Worm (Caenorhabditis elegans) whole organism, L4 larva: Measurements from ENCODE around the gene dsl-3.
A peak's percentile ranks its signal among the peaks of the same experiment; 100 is the strongest.

Source experiments
- F10B5.3 ChIP-seq: sonication (generic microtip); optimal IDR thresholded peaks from 2 replicates; lab custom pipeline; 2016; ENCODE audit warnings: mild to moderate bottlenecking, missing genetic modification characterization, missing compliant biosample characterization
- F26F4.8 ChIP-seq: fragments of 200-800 bp; sonication (Bioruptor generic); conservative IDR thresholded peaks from 2 replicates; pipeline ENCODE4 v1.3.6; 2022; ENCODE audit warnings: missing genetic modification characterization, missing compliant biosample characterization
- F37D6.2 ChIP-seq: sonication (generic microtip); optimal IDR thresholded peaks from 2 replicates; lab custom pipeline; 2016; ENCODE audit warnings: mild to moderate bottlenecking, missing genetic modification characterization, missing compliant biosample characterization
- F49E8.2 ChIP-seq: sonication (generic microtip); optimal IDR thresholded peaks from 2 replicates; lab custom pipeline; 2016; ENCODE audit warnings: missing compliant biosample characterization, mild to moderate bottlenecking, missing genetic modification characterization, borderline replicate concordance
- R02D3.7 ChIP-seq: fragments of 150-350 bp; sonication (generic microtip); optimal IDR thresholded peaks from 3 replicates; lab custom pipeline; 2014; ENCODE audit warnings: missing biosample characterization, missing genetic modification characterization
- T26A8.4 ChIP-seq: fragments of 200-800 bp; sonication (Bioruptor generic); IDR thresholded peaks from 2 replicates; pipeline ENCODE4 v1.3.6; 2022; ENCODE audit warnings: missing genetic modification characterization, missing compliant biosample characterization
- Y105C5A.15 ChIP-seq: fragments of 200-800 bp; sonication (Bioruptor generic); IDR thresholded peaks from 2 replicates; pipeline ENCODE4 v1.3.6; 2022; ENCODE audit warnings: missing genetic modification characterization, missing compliant biosample characterization
- Y5F2A.4 ChIP-seq: fragments of 200-800 bp; sonication (Bioruptor generic); optimal IDR thresholded peaks from 2 replicates; lab custom pipeline; 2018; ENCODE audit warnings: mild to moderate bottlenecking, missing genetic modification characterization, missing compliant biosample characterization
- ZK546.5 ChIP-seq, 2 experiments: sonication (generic microtip); optimal IDR thresholded peaks; 2 replicates each; lab custom pipeline; 2017; ENCODE audit warnings: missing biosample characterization in 2 of 2, missing genetic modification characterization in 2 of 2
- ama-1 ChIP-seq: fragments of 150-350 bp; optimal IDR thresholded peaks from 2 replicates; lab custom pipeline; 2014; ENCODE audit warnings: inconsistent platforms, mixed read lengths
- arid-1 ChIP-seq: fragments of 200-800 bp; sonication (Bioruptor generic); conservative IDR thresholded peaks from 2 replicates; pipeline ENCODE4 v1.3.6; 2022; ENCODE audit warnings: missing genetic modification reagents, missing genetic modification characterization, missing compliant biosample characterization
- ceh-28 ChIP-seq: fragments of 150-350 bp; optimal IDR thresholded peaks from 2 replicates; lab custom pipeline; 2014; ENCODE audit warnings: missing biosample characterization, missing genetic modification reagents, missing genetic modification characterization
- ceh-44 ChIP-seq: fragments of 200-800 bp; sonication (Bioruptor generic); IDR thresholded peaks from 2 replicates; pipeline ENCODE4 v1.3.6; 2022; ENCODE audit warnings: missing genetic modification reagents, missing genetic modification characterization, missing compliant biosample characterization
- ceh-62 ChIP-seq: sonication (generic microtip); optimal IDR thresholded peaks from 2 replicates; lab custom pipeline; 2017; ENCODE audit warnings: missing biosample characterization, missing genetic modification characterization
- ces-1 ChIP-seq: fragments of 150-350 bp; sonication (generic microtip); optimal IDR thresholded peaks from 4 replicates; lab custom pipeline; 2014; ENCODE audit warnings: missing biosample characterization, missing genetic modification reagents, missing genetic modification characterization
- daf-16 ChIP-seq, 3 experiments: sonication (generic microtip); optimal IDR thresholded peaks; 2 replicates each; lab custom pipeline; 2016 to 2017; ENCODE audit warnings: missing genetic modification characterization in 3 of 3, missing genetic modification reagents in 3 of 3, mild to moderate bottlenecking in 2 of 3, missing compliant biosample characterization in 2 of 3, missing biosample characterization in 1 of 3, moderate library complexity in 1 of 3
- daf-19 ChIP-seq: fragments of 200-800 bp; sonication (Bioruptor generic); conservative IDR thresholded peaks from 2 replicates; pipeline ENCODE4 v1.3.6; 2022; ENCODE audit warnings: missing genetic modification characterization, missing compliant biosample characterization
- dpl-1 ChIP-seq: fragments of 150-350 bp; optimal IDR thresholded peaks from 2 replicates; lab custom pipeline; 2014; ENCODE audit warnings: missing biosample characterization, missing genetic modification reagents, missing genetic modification characterization
- duxl-1 ChIP-seq: sonication (generic microtip); optimal IDR thresholded peaks from 2 replicates; lab custom pipeline; 2016; ENCODE audit warnings: mild to moderate bottlenecking, missing genetic modification characterization, moderate library complexity, missing compliant biosample characterization; ENCODE audit not compliant: poor library complexity
- dve-1 ChIP-seq: sonication (generic microtip); optimal IDR thresholded peaks from 2 replicates; lab custom pipeline; 2017; ENCODE audit warnings: antibody characterized with exemption, mild to moderate bottlenecking, missing genetic modification characterization, missing compliant biosample characterization; ENCODE audit not compliant: insufficient read depth
- egl-27 ChIP-seq: sonication (generic microtip); optimal IDR thresholded peaks from 3 replicates; lab custom pipeline; 2017; ENCODE audit warnings: missing biosample characterization, missing genetic modification reagents, missing genetic modification characterization
- fos-1 ChIP-seq: fragments of 150-350 bp; optimal IDR thresholded peaks from 2 replicates; lab custom pipeline; 2014; ENCODE audit warnings: missing biosample characterization, missing genetic modification characterization
- gei-8 ChIP-seq: fragments of 200-800 bp; sonication (Bioruptor generic); optimal IDR thresholded peaks from 2 replicates; lab custom pipeline; 2018; ENCODE audit warnings: mild to moderate bottlenecking, missing genetic modification characterization, missing compliant biosample characterization
- hif-1 ChIP-seq, 2 experiments: sonication (generic microtip); optimal IDR thresholded peaks; 2 replicates each; lab custom pipeline; 2016 to 2017; ENCODE audit warnings: missing compliant biosample characterization in 2 of 2, missing genetic modification characterization in 2 of 2, missing genetic modification reagents in 2 of 2, missing genotype in 2 of 2, mild to moderate bottlenecking in 1 of 2
- hlh-30 ChIP-seq: sonication (generic microtip); optimal IDR thresholded peaks from 2 replicates; lab custom pipeline; 2017; ENCODE audit warnings: antibody characterized with exemption, mild to moderate bottlenecking, missing genetic modification characterization, missing compliant biosample characterization; ENCODE audit not compliant: insufficient read depth
- lim-7 ChIP-seq: fragments of 200-800 bp; sonication (Bioruptor generic); IDR thresholded peaks from 2 replicates; pipeline ENCODE4 v1.3.6; 2022; ENCODE audit warnings: missing genetic modification characterization, missing compliant biosample characterization
- lin-1 ChIP-seq: fragments of 200-800 bp; sonication (Bioruptor generic); IDR thresholded peaks from 2 replicates; pipeline ENCODE4 v1.3.6; 2022; ENCODE audit warnings: missing genetic modification reagents, missing genetic modification characterization, missing compliant biosample characterization
- lin-29 ChIP-seq: fragments of 200-800 bp; sonication (Bioruptor generic); IDR thresholded peaks from 2 replicates; pipeline ENCODE4 v1.3.6; 2022; ENCODE audit warnings: missing genetic modification reagents, missing genetic modification characterization, missing compliant biosample characterization
- lin-39 ChIP-seq: fragments of 150-350 bp; optimal IDR thresholded peaks from 2 replicates; lab custom pipeline; 2014; ENCODE audit warnings: missing biosample characterization, missing genetic modification reagents, missing genetic modification characterization
- lsy-2 ChIP-seq, 2 experiments: fragments of 150-350 bp in 1 of 2; sonication (generic microtip) in 1 of 2; optimal IDR thresholded peaks; 2 replicates each; lab custom pipeline; 2014 to 2017; ENCODE audit warnings: missing biosample characterization in 2 of 2, missing genetic modification characterization in 2 of 2
- madf-9 ChIP-seq: fragments of 200-800 bp; sonication (Bioruptor generic); conservative IDR thresholded peaks from 2 replicates; pipeline ENCODE4 v1.3.6; 2022; ENCODE audit warnings: missing genetic modification reagents, missing genetic modification characterization, missing compliant biosample characterization
- mdt-29 ChIP-seq: fragments of 200-800 bp; sonication (Bioruptor generic); IDR thresholded peaks from 2 replicates; pipeline ENCODE4 v1.3.6; 2022; ENCODE audit warnings: missing genetic modification reagents, missing genetic modification characterization, missing compliant biosample characterization
- mes-2 ChIP-seq: sonication (generic microtip); optimal IDR thresholded peaks from 2 replicates; lab custom pipeline; 2016; ENCODE audit warnings: missing genotype, mild to moderate bottlenecking, missing genetic modification characterization, missing compliant biosample characterization; ENCODE audit not compliant: poor library complexity, severe bottlenecking
- mxl-3 ChIP-seq: fragments of 200-800 bp; sonication (Bioruptor generic); optimal IDR thresholded peaks from 2 replicates; lab custom pipeline; 2018; ENCODE audit warnings: mild to moderate bottlenecking, missing genetic modification characterization, missing compliant biosample characterization
- nhr-10 ChIP-seq: fragments of 150-350 bp; optimal IDR thresholded peaks from 2 replicates; lab custom pipeline; 2014; ENCODE audit warnings: missing biosample characterization, missing genetic modification characterization
- nhr-102 ChIP-seq: sonication (generic microtip); optimal IDR thresholded peaks from 2 replicates; lab custom pipeline; 2016; ENCODE audit warnings: mild to moderate bottlenecking, missing genetic modification characterization, moderate library complexity, missing compliant biosample characterization
- nhr-11 ChIP-seq: fragments of 150-350 bp; optimal IDR thresholded peaks from 2 replicates; lab custom pipeline; 2014; ENCODE audit warnings: missing biosample characterization, missing genetic modification characterization
- nhr-41 ChIP-seq: fragments of 200-800 bp; sonication (Bioruptor generic); IDR thresholded peaks from 2 replicates; pipeline ENCODE4 v1.3.6; 2022; ENCODE audit warnings: missing genetic modification reagents, missing genetic modification characterization, missing compliant biosample characterization
- pha-4 ChIP-seq, 2 experiments: fragments of 150-350 bp in 1 of 2; fragments of 200-800 bp in 1 of 2; sonication (Bioruptor generic) in 1 of 2; IDR thresholded peaks in 1 of 2; optimal IDR thresholded peaks in 1 of 2; 2 replicates each; pipeline versions ENCODE4 v1.3.6 to Lab custom; 2014 to 2022; ENCODE audit warnings: missing genetic modification characterization in 2 of 2, missing genetic modification reagents in 2 of 2, missing biosample characterization in 1 of 2, missing compliant biosample characterization in 1 of 2
- php-3 ChIP-seq: fragments of 200-800 bp; sonication (Bioruptor generic); IDR thresholded peaks from 2 replicates; pipeline ENCODE4 v1.3.6; 2022; ENCODE audit warnings: missing genetic modification reagents, missing genetic modification characterization, missing compliant biosample characterization
- rbr-2 ChIP-seq: sonication (generic microtip); optimal IDR thresholded peaks from 2 replicates; lab custom pipeline; 2016; ENCODE audit warnings: missing genotype, missing genetic modification characterization, missing compliant biosample characterization
- saeg-2 ChIP-seq: fragments of 200-800 bp; sonication (Bioruptor generic); IDR thresholded peaks from 2 replicates; pipeline ENCODE4 v1.3.6; 2022; ENCODE audit warnings: missing genetic modification reagents, missing genetic modification characterization, missing compliant biosample characterization
- set-16 ChIP-seq: fragments of 200-800 bp; sonication (Bioruptor generic); IDR thresholded peaks from 2 replicates; pipeline ENCODE4 v1.3.6; 2022; ENCODE audit warnings: missing genetic modification reagents, missing genetic modification characterization, missing compliant biosample characterization
- snpc-1.2 ChIP-seq: fragments of 200-800 bp; sonication (Bioruptor generic); IDR thresholded peaks from 2 replicates; pipeline ENCODE4 v1.3.6; 2022; ENCODE audit warnings: missing genetic modification reagents, missing genetic modification characterization, missing compliant biosample characterization
- snpc-4 ChIP-seq: fragments of 150-350 bp; optimal IDR thresholded peaks from 2 replicates; lab custom pipeline; 2014; ENCODE audit warnings: missing biosample characterization, missing genetic modification characterization
- spr-3 ChIP-seq: fragments of 200-800 bp; sonication (Bioruptor generic); optimal IDR thresholded peaks from 2 replicates; lab custom pipeline; 2018; ENCODE audit warnings: mild to moderate bottlenecking, missing genetic modification characterization, missing compliant biosample characterization
- ztf-11 ChIP-seq: fragments of 150-350 bp; optimal IDR thresholded peaks from 2 replicates; lab custom pipeline; 2014; ENCODE audit warnings: missing biosample characterization, missing genetic modification characterization

dsl-3 gene

ce11 chrIV:1649794-1650193 lies 39.7 kb downstream of the dsl-3 start (continued):
- TF ChIP-seq F26F4.8: no peak
- no peak for TF ChIP-seq mdt-29 (GFP tag; lab: Robert Waterston, UW)
- no peak for TF ChIP-seq set-16 (GFP tag; lab: Robert Waterston, UW)
- TF ChIP-seq fos-1 (tag; lab: Kevin White, UChicago): no peak
- TF ChIP-seq lin-29 (GFP tag; lab: Robert Waterston, UW): no peak
- TF ChIP-seq lin-1: no peak
- peak in 1 of 2 experiments; percentile 54 for TF ChIP-seq lsy-2 (tag; optimal IDR thresholded peaks at IDR 0.05; lab: Kevin White, UChicago)
- TF ChIP-seq saeg-2 (GFP tag; lab: Robert Waterston, UW): no peak
- TF ChIP-seq hlh-30 (tag; lab: Kevin White, UChicago): peak; percentile 79
- TF ChIP-seq, all 104 proteins: peak for 15

DNA sequence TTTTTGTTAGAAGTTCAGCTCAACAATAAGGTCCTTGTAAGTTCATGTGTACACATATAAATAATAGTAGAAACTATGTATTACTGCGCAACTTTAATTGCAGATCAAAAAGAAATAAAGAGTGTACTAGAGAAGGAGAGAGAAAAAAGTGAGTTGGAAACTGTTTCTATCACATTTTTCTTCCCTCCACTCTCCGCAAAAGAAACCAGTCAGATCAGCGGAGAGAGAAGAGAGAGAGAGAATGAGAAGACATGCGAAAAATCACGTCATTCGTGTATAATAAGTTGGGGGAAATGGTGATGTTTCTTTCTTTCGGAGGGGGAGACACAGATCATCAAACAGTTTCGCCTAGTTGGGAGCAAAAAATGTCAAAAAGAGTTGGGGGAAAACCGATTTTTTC lies 45.2 kb downstream of the dsl-3 start:
- TF ChIP-seq dve-1 (tag; lab: Kevin White, UChicago) (peak; percentile 65), egl-27 (no peak), lin-39 (tag; lab: Kevin White, UChicago) (no peak), F37D6.2 (no peak), mes-2 (peak; percentile 50), arid-1 (GFP tag; lab: Robert Waterston, UW) (no peak), lim-7 (GFP tag; lab: Robert Waterston, UW) (no peak), nhr-41 (no peak), hif-1 (tag; optimal IDR thresholded peaks at IDR 0.05; lab: Kevin White, UChicago) (no peak), lin-1 (no peak), ama-1 (no peak), mxl-3 (GFP tag; lab: Kevin White, UChicago) (peak; percentile 66), lsy-2 (tag; optimal IDR thresholded peaks at IDR 0.05; lab: Kevin White, UChicago) (peak in 1 of 2 experiments; percentile 51), T26A8.4 (GFP tag; lab: Robert Waterston, UW) (no peak), ztf-11 (tag; lab: Kevin White, UChicago) (no peak), Y5F2A.4 (no peak), pha-4 (GFP tag; IDR thresholded peaks at IDR 0.05; lab: Robert Waterston, UW) (no peak), pha-4 (tag; optimal IDR thresholded peaks at IDR 0.05; lab: Kevin White, UChicago) (no peak), saeg-2 (GFP tag; lab: Robert Waterston, UW) (no peak), duxl-1 (tag; lab: Kevin White, UChicago) (no peak), dpl-1 (no peak), ZK546.5 (tag; optimal IDR thresholded peaks at IDR 0.05; lab: Kevin White, UChicago) (no peak), spr-3 (GFP tag; lab: Kevin White, UChicago) (no peak), F49E8.2 (tag; lab: Kevin White, UChicago) (no peak), php-3 (GFP tag; lab: Robert Waterston, UW) (no peak), ceh-28 (tag; lab: Kevin White, UChicago) (no peak), set-16 (GFP tag; lab: Robert Waterston, UW) (no peak), gei-8 (no peak), ces-1 (no peak), nhr-102 (no peak), Y105C5A.15 (GFP tag; lab: Robert Waterston, UW) (no peak), nhr-10 (tag; lab: Kevin White, UChicago) (peak; percentile 20), daf-19 (GFP tag; lab: Robert Waterston, UW) (no peak), ceh-62 (no peak), ceh-44 (GFP tag; lab: Robert Waterston, UW) (no peak), F10B5.3 (tag; lab: Kevin White, UChicago) (no peak), rbr-2 (tag; lab: Kevin White, UChicago) (no peak), snpc-4 (tag; lab: Kevin White, UChicago) (no peak), snpc-1.2 (GFP tag; lab: Robert Waterston, UW) (no peak), fos-1 (tag; lab: Kevin White, UChicago) (no peak), madf-9 (GFP tag; lab: Robert Waterston, UW) (no peak), R02D3.7 (tag; lab: Kevin White, UChicago) (no peak), nhr-11 (tag; lab: Kevin White, UChicago) (no peak), daf-16 (GFP tag; optimal IDR thresholded peaks at IDR 0.05; lab: Kevin White, UChicago) (no peak), daf-16 (tag; optimal IDR thresholded peaks at IDR 0.05; lab: Kevin White, UChicago) (no peak)
